Fruit fly (Drosophila melanogaster): ENCODE results near the gene CG3703.

DNA sequence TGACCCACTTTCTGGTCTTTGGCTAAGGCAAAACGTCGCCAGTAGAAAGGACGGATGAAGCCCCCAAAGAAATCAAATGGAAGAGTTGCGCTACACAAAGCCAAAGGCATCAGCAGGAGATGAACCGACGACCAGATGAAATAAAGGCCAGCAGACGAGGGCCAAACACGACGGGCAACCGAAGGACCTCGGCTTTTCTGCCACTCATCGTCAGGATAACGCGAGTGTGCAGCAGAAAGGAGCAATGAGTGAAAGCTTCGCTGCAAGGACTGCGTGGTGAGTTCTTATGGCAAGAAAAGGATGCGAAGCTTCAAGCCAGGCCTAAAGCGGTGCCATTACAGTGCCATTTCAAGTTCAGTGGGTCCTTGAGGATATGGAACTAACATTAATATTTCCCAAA is 40.3 kb upstream of the CG3703 start:
- TF ChIP-seq Sin3A (optimal IDR thresholded peaks at IDR 0.05): no peak
- TF ChIP-seq insv (optimal IDR thresholded peaks at IDR 0.05): no peak
- no peak for TF ChIP-seq psq (optimal IDR thresholded peaks at IDR 0.05)
- TF ChIP-seq h (optimal IDR thresholded peaks at IDR 0.05): no peak
- TF ChIP-seq Myc (optimal IDR thresholded peaks at IDR 0.05): no peak
- TF ChIP-seq ttk (optimal IDR thresholded peaks at IDR 0.05): no peak

All from Kc167 (cell line).